Fruit fly (Drosophila melanogaster): ENCODE results near the gene Droj2.

Gene Droj2

dm6 chr3R:13425470-13426033, 43.6 kb downstream of the Droj2 start, which contains the start of gene Act87E (continued):
- TF ChIP-seq cg (GFP tag; optimal IDR thresholded peaks at IDR 0.05) = peak; percentile 38
- no peak for TF ChIP-seq CG4360 (GFP tag; IDR thresholded peaks at IDR 0.05)
- TF ChIP-seq Gug (GFP tag; IDR thresholded peaks at IDR 0.05) = no peak
- TF ChIP-seq Hand (GFP tag; optimal IDR thresholded peaks at IDR 0.05) = no peak
- TF ChIP-seq nau (GFP tag; optimal IDR thresholded peaks at IDR 0.05) = no peak
- TF ChIP-seq ken (GFP tag; IDR thresholded peaks at IDR 0.05) = no peak
- peak; percentile 15 for TF ChIP-seq CG4820 (GFP tag; optimal IDR thresholded peaks at IDR 0.05)
- TF ChIP-seq CG8388 (GFP tag; optimal IDR thresholded peaks at IDR 0.05) = peak; percentile 66
- TF ChIP-seq trem (tag; optimal IDR thresholded peaks at IDR 0.05) = peak; percentile 64
- peak; percentile 83 for TF ChIP-seq CoRest (tag; optimal IDR thresholded peaks at IDR 0.05)
- TF ChIP-seq CG8924 (tag; optimal IDR thresholded peaks at IDR 0.05) = peak; percentile 84
- TF ChIP-seq Pdp1 (GFP tag; optimal IDR thresholded peaks at IDR 0.05) = no peak
- no peak for TF ChIP-seq sima (GFP tag; optimal IDR thresholded peaks at IDR 0.05)
- TF ChIP-seq onecut (GFP tag; IDR thresholded peaks at IDR 0.05) = no peak
- TF ChIP-seq Max (GFP tag; optimal IDR thresholded peaks at IDR 0.05) = no peak
- TF ChIP-seq CG15601 (tag; optimal IDR thresholded peaks at IDR 0.05) = peak; percentile 73
- peak; percentile 41 for TF ChIP-seq CG1602 (GFP tag; optimal IDR thresholded peaks at IDR 0.05)
- peak; percentile 86 for TF ChIP-seq CG13424 (tag; optimal IDR thresholded peaks at IDR 0.05)
- TF ChIP-seq NC2α (GFP tag; optimal IDR thresholded peaks at IDR 0.05) = no peak
- peak; percentile 46 for TF ChIP-seq lab (GFP tag; optimal IDR thresholded peaks at IDR 0.05)
- peak; percentile 44; the same call in 1 of the 3 replicates for TF ChIP-seq tgo (GFP tag; IDR thresholded peaks at IDR 0.05)
- TF ChIP-seq Aef1 (GFP tag; IDR thresholded peaks at IDR 0.05) = 0 out of 3 replicates have a peak, but pooled peaks have one; percentile 30
- TF ChIP-seq lola (GFP tag; optimal IDR thresholded peaks at IDR 0.05) = peak in 1 of 3 experiments; percentile 87
- TF ChIP-seq ranshi (GFP tag; IDR thresholded peaks at IDR 0.05) = no peak; the same call in 1 of the 2 replicates
- no peak for TF ChIP-seq p53 (GFP tag; optimal IDR thresholded peaks at IDR 0.05)
- peak; percentile 79 for TF ChIP-seq CG15696 (tag; optimal IDR thresholded peaks at IDR 0.05)
- TF ChIP-seq schlank (tag; optimal IDR thresholded peaks at IDR 0.05) = no peak
- no peak for TF ChIP-seq hth (optimal IDR thresholded peaks at IDR 0.05)
- no peak for TF ChIP-seq Trl (optimal IDR thresholded peaks at IDR 0.05)
- TF ChIP-seq Trl (GFP tag; optimal IDR thresholded peaks at IDR 0.05) = no peak
- no peak for TF ChIP-seq seq (GFP tag; IDR thresholded peaks at IDR 0.05)
- peak; percentile 25 for TF ChIP-seq CG8359 (GFP tag; optimal IDR thresholded peaks at IDR 0.05; ENCODE audit: borderline replicate concordance)
- TF ChIP-seq sob (GFP tag; IDR thresholded peaks at IDR 0.05) = no peak
- TF ChIP-seq luna (GFP tag; optimal IDR thresholded peaks at IDR 0.05) = no peak
- peak; percentile 64 for TF ChIP-seq Xrp1 (GFP tag; IDR thresholded peaks at IDR 0.05)
- TF ChIP-seq ara (GFP tag; IDR thresholded peaks at IDR 0.05) = peak; percentile 68
- peak; percentile 87 for TF ChIP-seq CG2712 (tag; optimal IDR thresholded peaks at IDR 0.05)
- TF ChIP-seq Lhr (GFP tag; optimal IDR thresholded peaks at IDR 0.05) = no peak
- TF ChIP-seq CG15514 (GFP tag; optimal IDR thresholded peaks at IDR 0.05) = no peak
- TF ChIP-seq Hr78 (GFP tag; optimal IDR thresholded peaks at IDR 0.05) = peak in 1 of 2 experiments; percentile 60
- TF ChIP-seq Sox100B (GFP tag; optimal IDR thresholded peaks at IDR 0.05) = peak; percentile 85
- no peak for TF ChIP-seq CG16813 (GFP tag; IDR thresholded peaks at IDR 0.05; ENCODE audit: partially characterized antibody)
- TF ChIP-seq da (GFP tag; optimal IDR thresholded peaks at IDR 0.05) = no peak
- peak; percentile 71 for TF ChIP-seq row (GFP tag; IDR thresholded peaks at IDR 0.05)
- TF ChIP-seq cad (GFP tag; optimal IDR thresholded peaks at IDR 0.05) = no peak
- peak; percentile 57 for TF ChIP-seq odd (GFP tag; optimal IDR thresholded peaks at IDR 0.05)
- TF ChIP-seq hb (GFP tag; IDR thresholded peaks at IDR 0.05; ENCODE audit: partially characterized antibody) = no peak
- TF ChIP-seq pnt (GFP tag; optimal IDR thresholded peaks at IDR 0.05) = no peak
- no peak for TF ChIP-seq Lpt (GFP tag; optimal IDR thresholded peaks at IDR 0.05)
- TF ChIP-seq jigr1 (GFP tag; IDR thresholded peaks at IDR 0.05) = no peak
- no peak for TF ChIP-seq yki (optimal IDR thresholded peaks at IDR 0.05)
